Worm (Caenorhabditis elegans): ENCODE data around the gene efn-2.

Gene efn-2

DNA sequence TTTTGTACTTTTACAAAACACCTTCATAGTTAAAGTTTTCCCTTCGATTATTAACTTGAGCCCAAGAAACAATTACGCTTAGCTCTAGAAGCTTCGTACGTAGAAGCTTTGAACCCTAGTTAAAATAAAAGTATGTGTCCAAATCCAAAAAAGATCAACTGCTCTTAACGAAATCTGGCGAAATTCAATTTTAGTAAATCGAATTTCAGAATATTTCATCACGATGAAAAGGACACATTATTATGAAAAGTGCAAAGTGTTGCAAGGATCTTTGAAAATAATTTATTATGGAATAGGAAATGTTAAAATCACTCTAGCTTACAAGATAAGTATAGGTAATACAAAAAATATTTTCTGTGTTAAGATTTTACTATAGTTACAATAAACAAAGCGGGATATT lies 10.9 kb upstream of the efn-2 start:
- TF ChIP-seq unc-55 (GFP tag; optimal IDR thresholded peaks at IDR 0.05) (no peak), unc-42 (tag; optimal IDR thresholded peaks at IDR 0.05) (peak; percentile 10)

DNA sequence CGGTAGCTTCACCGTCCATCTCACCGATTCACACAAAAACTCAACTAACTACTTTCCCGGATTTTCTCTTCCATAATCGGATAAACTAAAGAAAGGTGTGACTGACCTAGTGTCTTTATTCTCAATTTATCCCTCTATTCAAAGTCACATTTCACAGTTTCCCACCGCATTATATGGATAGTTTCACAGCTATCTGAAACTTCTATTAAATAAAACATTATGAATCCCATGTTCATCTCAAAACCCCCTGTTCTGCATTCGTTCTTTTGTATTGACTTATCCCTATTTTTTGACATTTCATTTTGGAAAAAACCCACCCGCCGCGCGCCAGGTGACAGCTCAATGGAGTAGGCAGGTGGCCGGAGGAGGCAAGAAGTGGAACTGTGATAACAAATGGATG lies 8.3 kb upstream of the efn-2 start:
- TF ChIP-seq rnt-1 (tag; optimal IDR thresholded peaks at IDR 0.05) (no peak), ceh-24 (tag; optimal IDR thresholded peaks at IDR 0.05) (no peak), odd-2 (tag; optimal IDR thresholded peaks at IDR 0.05) (no peak), fkh-10 (GFP tag; optimal IDR thresholded peaks at IDR 0.05) (no peak), eyg-1 (tag; optimal IDR thresholded peaks at IDR 0.05) (no peak), hlh-30 (tag; optimal IDR thresholded peaks at IDR 0.05; ENCODE audit: insufficient read depth) (no peak), ceh-19 (GFP tag; optimal IDR thresholded peaks at IDR 0.05) (no peak), dmd-4 (tag; optimal IDR thresholded peaks at IDR 0.05; ENCODE audit: borderline replicate concordance) (no peak), hlh-6 (tag; optimal IDR thresholded peaks at IDR 0.05) (no peak), pha-2 (tag; optimal IDR thresholded peaks at IDR 0.05) (no peak), K09A11.1 (tag; optimal IDR thresholded peaks at IDR 0.05; ENCODE audit: insufficient read depth) (no peak), zip-5 (tag; optimal IDR thresholded peaks at IDR 0.05) (no peak), tbx-2 (tag; optimal IDR thresholded peaks at IDR 0.05) (no peak), ceh-18 (tag; optimal IDR thresholded peaks at IDR 0.05) (no peak), ceh-2 (tag; optimal IDR thresholded peaks at IDR 0.05) (no peak), nfya-1 (tag; optimal IDR thresholded peaks at IDR 0.05) (no peak), hlh-13 (GFP tag; optimal IDR thresholded peaks at IDR 0.05) (no peak), pros-1 (tag; optimal IDR thresholded peaks at IDR 0.05) (no peak)

DNA sequence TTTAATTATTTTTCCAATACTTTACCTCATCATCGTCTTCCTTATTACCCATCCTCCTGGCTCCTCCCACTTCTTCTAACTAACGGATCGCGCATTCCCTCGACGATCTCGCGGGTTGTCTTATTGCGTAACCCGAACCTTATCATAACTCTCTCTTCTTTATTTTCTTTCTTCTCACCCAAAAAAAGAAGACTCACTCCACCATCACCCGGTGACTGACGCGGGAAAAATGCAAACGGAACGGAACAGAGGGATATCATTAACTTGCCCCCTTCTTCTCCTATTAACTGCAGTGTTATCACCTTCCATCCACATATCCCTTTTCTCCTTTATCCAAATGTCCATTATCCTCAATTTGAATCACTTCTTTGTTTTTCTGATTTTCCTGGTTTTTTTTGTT lies 6.1 kb upstream of the efn-2 start:
- TF ChIP-seq fkh-6 (tag; optimal IDR thresholded peaks at IDR 0.05) (no peak), ceh-48 (tag; optimal IDR thresholded peaks at IDR 0.05) (no peak), ceh-2 (tag; optimal IDR thresholded peaks at IDR 0.05) (no peak), sox-2 (GFP tag; IDR thresholded peaks at IDR 0.05) (no peak), ref-2 (tag; optimal IDR thresholded peaks at IDR 0.05) (peak; percentile 31), npax-4 (tag; optimal IDR thresholded peaks at IDR 0.05) (no peak)

DNA sequence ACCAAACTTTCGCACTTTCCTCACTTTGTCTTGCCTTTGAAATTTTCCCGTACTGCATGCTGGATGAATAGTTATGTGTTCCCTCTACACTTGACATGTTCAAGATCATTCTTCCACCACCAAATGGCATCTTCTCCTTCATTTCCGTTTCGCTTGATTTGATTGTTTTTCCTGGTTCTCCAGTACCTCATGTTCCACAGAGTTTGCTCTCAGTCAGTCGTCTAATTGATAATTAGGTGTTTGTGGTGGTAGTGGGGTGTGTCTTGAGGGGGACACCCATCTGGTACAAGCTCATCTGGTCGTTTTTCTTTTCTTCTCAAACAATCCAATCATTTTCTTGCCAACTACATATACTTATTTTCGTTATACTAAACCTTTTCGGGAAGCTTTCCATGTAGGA lies 5.1 kb upstream of the efn-2 start:
- no peak for TF ChIP-seq lin-11 (tag; optimal IDR thresholded peaks at IDR 0.05)
- peak; percentile 69 for TF ChIP-seq unc-42 (tag; optimal IDR thresholded peaks at IDR 0.05)

ce11 chrIV:10573471-10573870 lies 2.7 kb upstream of the efn-2 start:
- no peak for TF ChIP-seq sox-2 (GFP tag; IDR thresholded peaks at IDR 0.05)
- TF ChIP-seq ceh-6 (GFP tag; optimal IDR thresholded peaks at IDR 0.05): no peak
- no peak for TF ChIP-seq pag-3 (tag; optimal IDR thresholded peaks at IDR 0.05; ENCODE audit: borderline replicate concordance)
- no peak for TF ChIP-seq madf-2 (tag; optimal IDR thresholded peaks at IDR 0.05)
- no peak for TF ChIP-seq pqm-1 (tag; optimal IDR thresholded peaks at IDR 0.05)
- TF ChIP-seq unc-42 (tag; optimal IDR thresholded peaks at IDR 0.05): peak; percentile 59

DNA sequence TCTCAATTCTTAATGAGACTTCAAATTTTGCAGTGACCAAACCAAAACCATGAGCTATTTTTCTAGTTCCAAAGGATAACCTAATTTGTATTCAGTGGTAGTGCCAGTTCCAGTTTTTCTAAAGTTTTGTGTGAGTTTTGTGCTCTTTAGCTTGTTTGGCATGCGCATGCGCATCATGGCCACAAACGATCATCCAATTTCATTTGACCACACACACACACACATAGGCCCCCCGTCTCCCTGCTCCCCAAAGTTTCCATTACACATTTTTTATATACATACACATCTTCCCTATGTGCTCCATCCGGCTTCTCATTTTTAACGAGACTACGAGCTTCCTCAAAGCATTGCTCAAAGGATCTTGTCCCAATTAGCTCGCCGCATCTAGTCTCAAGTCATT lies 1.7 kb upstream of the efn-2 start:
- peak; percentile 83 for TF ChIP-seq unc-42 (tag; optimal IDR thresholded peaks at IDR 0.05)
- no peak for TF ChIP-seq ceh-34 (tag; optimal IDR thresholded peaks at IDR 0.05)

DNA sequence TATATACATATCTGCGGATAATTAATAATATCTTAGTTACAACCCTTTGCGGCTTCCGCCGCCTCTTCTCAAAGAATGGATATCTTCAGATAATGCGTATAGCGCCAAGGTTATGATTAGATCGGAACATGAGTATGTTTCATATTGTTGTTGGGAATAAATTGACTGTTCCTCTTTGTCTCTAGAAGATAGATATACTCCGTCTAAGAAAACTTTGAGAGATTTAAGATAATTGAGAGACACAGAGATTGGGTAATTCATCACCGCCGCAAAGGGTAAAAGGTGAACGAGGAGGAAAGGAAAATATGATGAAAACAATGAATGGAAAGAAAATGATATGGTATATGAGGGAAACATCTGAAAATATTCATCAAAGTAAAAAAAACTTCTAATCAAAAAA lies 474 bp downstream of the efn-2 start:
- TF ChIP-seq unc-55 (GFP tag; optimal IDR thresholded peaks at IDR 0.05): peak; percentile 32
- TF ChIP-seq ceh-30 (tag; optimal IDR thresholded peaks at IDR 0.05): no peak

Measured in whole organism, late embryonic.